Fruit fly (Drosophila melanogaster): ENCODE measurements around the gene CG33271.

The CG33271 gene

dm6 chr3L:11561946-11562760 is 15.1 kb downstream of the CG33271 start, which contains the start of the genes CG7394 and Mob2 (continued):
- TF ChIP-seq CG32772 (GFP tag; IDR thresholded peaks at IDR 0.05), result peak; percentile 91
- peak; percentile 92 for TF ChIP-seq CoRest (tag; optimal IDR thresholded peaks at IDR 0.05)
- peak; percentile 55 for TF ChIP-seq vfl (GFP tag; optimal IDR thresholded peaks at IDR 0.05)
- TF ChIP-seq Sox100B (GFP tag; optimal IDR thresholded peaks at IDR 0.05), result peak; percentile 79
- no peak for TF ChIP-seq Doc2 (GFP tag; IDR thresholded peaks at IDR 0.05)
- TF ChIP-seq sim (GFP tag; IDR thresholded peaks at IDR 0.05), result peak; percentile 59; the same call in 1 of the 2 replicates
- TF ChIP-seq HmgZ (tag; optimal IDR thresholded peaks at IDR 0.05), result peak; percentile 92
- peak; percentile 85 for TF ChIP-seq CG7556 (GFP tag; optimal IDR thresholded peaks at IDR 0.05)
- peak; percentile 90 for TF ChIP-seq CG6689 (GFP tag; IDR thresholded peaks at IDR 0.05)
- TF ChIP-seq E2f1 (GFP tag; IDR thresholded peaks at IDR 0.05), result peak; percentile 89
- TF ChIP-seq pan (optimal IDR thresholded peaks at IDR 0.05), result no peak
- peak; percentile 56 to 91 for TF ChIP-seq pan (GFP tag; optimal IDR thresholded peaks at IDR 0.05 in 1 of 2, IDR thresholded peaks at IDR 0.05 in 1 of 2)
- TF ChIP-seq knrl (GFP tag; IDR thresholded peaks at IDR 0.05; ENCODE audit: partially characterized antibody), result peak; percentile 81
- TF ChIP-seq maf-S (GFP tag; optimal IDR thresholded peaks at IDR 0.05), result no peak
- peak; percentile 79 for TF ChIP-seq trem (tag; optimal IDR thresholded peaks at IDR 0.05)
- TF ChIP-seq CG18011 (GFP tag; optimal IDR thresholded peaks at IDR 0.05), result peak; percentile 81
- TF ChIP-seq CG12391 (tag; optimal IDR thresholded peaks at IDR 0.05), result peak; percentile 96
- peak; percentile 59 for TF ChIP-seq shn (GFP tag; optimal IDR thresholded peaks at IDR 0.05)
- TF ChIP-seq CG14860 (GFP tag; IDR thresholded peaks at IDR 0.05; ENCODE audit: partially characterized antibody), result peak; percentile 83
- TF ChIP-seq lab (GFP tag; optimal IDR thresholded peaks at IDR 0.05), result peak; percentile 90
- TF ChIP-seq CG4328 (GFP tag; optimal IDR thresholded peaks at IDR 0.05), result peak; percentile 85
- peak; percentile 76 for TF ChIP-seq CG1647 (GFP tag; optimal IDR thresholded peaks at IDR 0.05)
- peak; percentile 62; the same call in 2 of the 3 replicates for TF ChIP-seq z (GFP tag; IDR thresholded peaks at IDR 0.05)
- peak; percentile 80; the same call in 1 of the 2 replicates for TF ChIP-seq amos (GFP tag; IDR thresholded peaks at IDR 0.05; ENCODE audit: partially characterized antibody)
- peak; percentile 84 for TF ChIP-seq CG2202 (tag; optimal IDR thresholded peaks at IDR 0.05)
- TF ChIP-seq dm (GFP tag; optimal IDR thresholded peaks at IDR 0.05), result peak; percentile 67
- TF ChIP-seq slou (GFP tag; optimal IDR thresholded peaks at IDR 0.05), result peak; percentile 88
- peak; percentile 81 for TF ChIP-seq CG8388 (GFP tag; optimal IDR thresholded peaks at IDR 0.05)
- no peak for TF ChIP-seq run (tag; optimal IDR thresholded peaks at IDR 0.05)
- TF ChIP-seq psq (GFP tag; optimal IDR thresholded peaks at IDR 0.05), result peak; percentile 64
- peak; percentile 92 for TF ChIP-seq CG13287 (GFP tag; IDR thresholded peaks at IDR 0.05; ENCODE audit: partially characterized antibody)
- TF ChIP-seq CG12236 (GFP tag; optimal IDR thresholded peaks at IDR 0.05), result peak; percentile 57
- TF ChIP-seq Fer2 (tag; optimal IDR thresholded peaks at IDR 0.05), result peak; percentile 84
- TF ChIP-seq vnd (GFP tag; IDR thresholded peaks at IDR 0.05; ENCODE audit: partially characterized antibody), result peak; percentile 86
- TF ChIP-seq pnt (GFP tag; optimal IDR thresholded peaks at IDR 0.05), result peak; percentile 37
- TF ChIP-seq chm (GFP tag; IDR thresholded peaks at IDR 0.05), result peak; percentile 76
- TF ChIP-seq slp2 (GFP tag; optimal IDR thresholded peaks at IDR 0.05), result peak; percentile 79
- TF ChIP-seq chn (GFP tag; optimal IDR thresholded peaks at IDR 0.05), result peak; percentile 85
- TF ChIP-seq CG14965 (GFP tag; optimal IDR thresholded peaks at IDR 0.05; ENCODE audit: borderline replicate concordance), result peak; percentile 9
- peak; percentile 44 for TF ChIP-seq sqz (GFP tag; optimal IDR thresholded peaks at IDR 0.05)
- TF ChIP-seq org-1 (GFP tag; optimal IDR thresholded peaks at IDR 0.05), result peak; percentile 25
- peak; percentile 71 for TF ChIP-seq CG33557 (GFP tag; optimal IDR thresholded peaks at IDR 0.05)
- peak; percentile 46 for TF ChIP-seq her (GFP tag; optimal IDR thresholded peaks at IDR 0.05)
- TF ChIP-seq ap (GFP tag; IDR thresholded peaks at IDR 0.05), result peak; percentile 88
- peak; percentile 68 for TF ChIP-seq CG7271 (tag; optimal IDR thresholded peaks at IDR 0.05)
- TF ChIP-seq cad (GFP tag; optimal IDR thresholded peaks at IDR 0.05), result no peak
- peak; percentile 88 for TF ChIP-seq bab2 (GFP tag; optimal IDR thresholded peaks at IDR 0.05)
- TF ChIP-seq CG12769 (tag; optimal IDR thresholded peaks at IDR 0.05), result peak; percentile 94
- peak; percentile 79 for TF ChIP-seq CG4404 (GFP tag; IDR thresholded peaks at IDR 0.05)

Data from whole organism, embryonic.